Worm (Caenorhabditis elegans) whole organism, L4/young adult: Measurements from ENCODE around the gene unc-10.

ENCODE experiments used
- W03F9.2 ChIP-seq: fragments of 150-350 bp; optimal IDR thresholded peaks from 2 replicates; lab custom pipeline; 2014; ENCODE audit warnings: missing biosample characterization, missing genetic modification characterization
- dao-5 ChIP-seq: sonication (generic microtip); optimal IDR thresholded peaks from 2 replicates; lab custom pipeline; 2016; ENCODE audit warnings: missing genotype, missing genetic modification characterization, moderate library complexity, missing compliant biosample characterization
- him-1 ChIP-seq: sonication (generic microtip); optimal IDR thresholded peaks from 2 replicates; lab custom pipeline; 2016; ENCODE audit warnings: missing genotype, missing genetic modification reagents, missing genetic modification characterization, missing compliant biosample characterization

- TF ChIP-seq him-1 (tag; lab: Kevin White, UChicago) (no peak), W03F9.2 (tag; lab: Kevin White, UChicago) (no peak), dao-5 (tag; lab: Kevin White, UChicago) (no peak)
These were observed 31.7 kb upstream of the unc-10 start for ce11 chrX:7311870-7312269.
